Worm (Caenorhabditis elegans) whole organism, late embryonic: ENCODE results near the gene npax-3.

ENCODE experiments used
- C08G9.2 ChIP-seq: sonication (generic microtip); optimal IDR thresholded peaks from 2 replicates; lab custom pipeline; 2016; ENCODE audit warnings: mild to moderate bottlenecking, missing genetic modification characterization, moderate library complexity, missing compliant biosample characterization
- C38D4.7 ChIP-seq: fragments of 200-800 bp; sonication (Bioruptor generic); optimal IDR thresholded peaks from 2 replicates; lab custom pipeline; 2018; ENCODE audit warnings: mild to moderate bottlenecking, missing genetic modification characterization, moderate library complexity, missing compliant biosample characterization
- F13H6.1 ChIP-seq: sonication (generic microtip); optimal IDR thresholded peaks from 2 replicates; lab custom pipeline; 2016; ENCODE audit warnings: missing genetic modification characterization, missing compliant biosample characterization
- K02D7.2 ChIP-seq: sonication (generic microtip); optimal IDR thresholded peaks from 2 replicates; lab custom pipeline; 2017; ENCODE audit warnings: mild to moderate bottlenecking, missing genetic modification characterization, missing compliant biosample characterization
- T23F11.4 ChIP-seq: fragments of 200-800 bp; sonication (Bioruptor generic); optimal IDR thresholded peaks from 2 replicates; lab custom pipeline; 2018; ENCODE audit warnings: mild to moderate bottlenecking, missing genetic modification characterization, missing compliant biosample characterization
- Y22D7AL.16 ChIP-seq: sonication (generic microtip); optimal IDR thresholded peaks from 2 replicates; lab custom pipeline; 2016; ENCODE audit warnings: missing genetic modification characterization, missing compliant biosample characterization
- ahr-1 ChIP-seq: sonication (generic microtip); optimal IDR thresholded peaks from 2 replicates; lab custom pipeline; 2016; ENCODE audit warnings: missing genetic modification characterization, missing compliant biosample characterization
- ceh-18 ChIP-seq: sonication (generic microtip); optimal IDR thresholded peaks from 2 replicates; lab custom pipeline; 2016; ENCODE audit warnings: missing genetic modification characterization, missing compliant biosample characterization
- ceh-19 ChIP-seq: fragments of 200-800 bp; sonication (Bioruptor generic); optimal IDR thresholded peaks from 2 replicates; lab custom pipeline; 2018; ENCODE audit warnings: mild to moderate bottlenecking, missing genetic modification characterization, missing compliant biosample characterization
- ceh-24 ChIP-seq: sonication (generic microtip); optimal IDR thresholded peaks from 2 replicates; lab custom pipeline; 2016; ENCODE audit warnings: mild to moderate bottlenecking, missing genetic modification characterization, missing compliant biosample characterization
- ceh-31 ChIP-seq: sonication (generic microtip); optimal IDR thresholded peaks from 2 replicates; lab custom pipeline; 2016; ENCODE audit warnings: missing genetic modification characterization, missing compliant biosample characterization
- ceh-34 ChIP-seq: sonication (generic microtip); optimal IDR thresholded peaks from 2 replicates; lab custom pipeline; 2016; ENCODE audit warnings: mild to moderate bottlenecking, missing genetic modification characterization, missing compliant biosample characterization
- ceh-48 ChIP-seq: sonication (generic microtip); optimal IDR thresholded peaks from 2 replicates; lab custom pipeline; 2016; ENCODE audit warnings: missing genetic modification characterization, inconsistent platforms, missing compliant biosample characterization
- ceh-6 ChIP-seq: fragments of 200-800 bp; sonication (Bioruptor generic); optimal IDR thresholded peaks from 2 replicates; lab custom pipeline; 2018; ENCODE audit warnings: mild to moderate bottlenecking, missing genetic modification characterization, missing compliant biosample characterization
- ceh-9 ChIP-seq: sonication (generic microtip); optimal IDR thresholded peaks from 2 replicates; lab custom pipeline; 2016; ENCODE audit warnings: mild to moderate bottlenecking, missing genetic modification characterization, inconsistent platforms, missing compliant biosample characterization
- dmd-4 ChIP-seq: sonication (generic microtip); optimal IDR thresholded peaks from 2 replicates; lab custom pipeline; 2016; ENCODE audit warnings: borderline replicate concordance, missing genetic modification characterization, missing compliant biosample characterization
- elt-2 ChIP-seq: sonication (generic microtip); optimal IDR thresholded peaks from 2 replicates; lab custom pipeline; 2016; ENCODE audit warnings: missing genetic modification reagents, missing genetic modification characterization, missing compliant biosample characterization
- elt-4 ChIP-seq: sonication (generic microtip); optimal IDR thresholded peaks from 2 replicates; lab custom pipeline; 2016; ENCODE audit warnings: missing genetic modification characterization, missing compliant biosample characterization
- ets-4 ChIP-seq: sonication (generic microtip); optimal IDR thresholded peaks from 2 replicates; lab custom pipeline; 2016; ENCODE audit warnings: missing genetic modification characterization, missing compliant biosample characterization
- fax-1 ChIP-seq: sonication (generic microtip); optimal IDR thresholded peaks from 2 replicates; lab custom pipeline; 2016; ENCODE audit warnings: missing genotype, missing genetic modification characterization, missing compliant biosample characterization
- gmeb-2 ChIP-seq: sonication (generic microtip); optimal IDR thresholded peaks from 2 replicates; lab custom pipeline; 2016; ENCODE audit warnings: missing genetic modification characterization, inconsistent platforms, missing compliant biosample characterization
- hlh-15 ChIP-seq: sonication (generic microtip); optimal IDR thresholded peaks from 2 replicates; lab custom pipeline; 2016; ENCODE audit warnings: missing genetic modification characterization, missing compliant biosample characterization
- hlh-6 ChIP-seq: sonication (generic microtip); optimal IDR thresholded peaks from 2 replicates; lab custom pipeline; 2016; ENCODE audit warnings: missing genotype, missing genetic modification characterization, missing compliant biosample characterization
- hlh-8 ChIP-seq: sonication (generic microtip); optimal IDR thresholded peaks from 2 replicates; lab custom pipeline; 2016; ENCODE audit warnings: missing genotype, missing genetic modification characterization, missing compliant biosample characterization
- lim-6 ChIP-seq: sonication (generic microtip); optimal IDR thresholded peaks from 2 replicates; lab custom pipeline; 2016; ENCODE audit warnings: missing genetic modification characterization, missing compliant biosample characterization
- lin-11 ChIP-seq: fragments of 200-800 bp; sonication (Bioruptor generic); optimal IDR thresholded peaks from 2 replicates; lab custom pipeline; 2018; ENCODE audit warnings: mild to moderate bottlenecking, missing genetic modification characterization, missing compliant biosample characterization
- madf-2 ChIP-seq: sonication (generic microtip); optimal IDR thresholded peaks from 2 replicates; lab custom pipeline; 2017; ENCODE audit warnings: missing genetic modification characterization, missing compliant biosample characterization
- mec-3 ChIP-seq: sonication (generic microtip); optimal IDR thresholded peaks from 2 replicates; lab custom pipeline; 2016; ENCODE audit warnings: borderline replicate concordance, missing genetic modification characterization, missing compliant biosample characterization
- nhr-11 ChIP-seq: fragments of 150-350 bp; optimal IDR thresholded peaks from 2 replicates; lab custom pipeline; 2014; ENCODE audit warnings: missing biosample characterization, missing genetic modification characterization
- nhr-232 ChIP-seq: sonication (generic microtip); optimal IDR thresholded peaks from 2 replicates; lab custom pipeline; 2016; ENCODE audit warnings: missing genetic modification characterization, missing compliant biosample characterization
- pag-3 ChIP-seq: sonication (generic microtip); optimal IDR thresholded peaks from 2 replicates; lab custom pipeline; 2016; ENCODE audit warnings: missing compliant biosample characterization, missing genetic modification characterization, borderline replicate concordance
- pha-2 ChIP-seq: sonication (generic microtip); optimal IDR thresholded peaks from 2 replicates; lab custom pipeline; 2017; ENCODE audit warnings: mild to moderate bottlenecking, missing genetic modification characterization, missing compliant biosample characterization
- pros-1 ChIP-seq: fragments of 150-350 bp; optimal IDR thresholded peaks from 2 replicates; lab custom pipeline; 2014; ENCODE audit warnings: missing biosample characterization, missing genetic modification reagents, missing genetic modification characterization
- rnt-1 ChIP-seq: sonication (generic microtip); optimal IDR thresholded peaks from 2 replicates; lab custom pipeline; 2016; ENCODE audit warnings: missing genetic modification characterization, missing compliant biosample characterization
- sox-2 ChIP-seq: fragments of 200-800 bp; sonication (Bioruptor generic); IDR thresholded peaks from 2 replicates; pipeline ENCODE4 v1.3.6; 2022; ENCODE audit warnings: missing genetic modification reagents, missing genetic modification characterization, missing compliant biosample characterization
- tbx-2 ChIP-seq: sonication (generic microtip); optimal IDR thresholded peaks from 2 replicates; lab custom pipeline; 2016; ENCODE audit warnings: missing genetic modification characterization, missing compliant biosample characterization
- tbx-7 ChIP-seq: sonication (generic microtip); optimal IDR thresholded peaks from 2 replicates; lab custom pipeline; 2016; ENCODE audit warnings: missing genotype, missing genetic modification characterization, missing compliant biosample characterization
- ttx-3 ChIP-seq: sonication (generic microtip); optimal IDR thresholded peaks from 2 replicates; lab custom pipeline; 2016; ENCODE audit warnings: missing genetic modification reagents, missing genetic modification characterization, missing compliant biosample characterization
- unc-42 ChIP-seq: sonication (generic microtip); optimal IDR thresholded peaks from 2 replicates; lab custom pipeline; 2016; ENCODE audit warnings: missing genotype, missing genetic modification characterization, missing compliant biosample characterization
- zip-5 ChIP-seq: sonication (generic microtip); optimal IDR thresholded peaks from 2 replicates; lab custom pipeline; 2016; ENCODE audit warnings: missing genetic modification characterization, missing compliant biosample characterization
- ztf-16 ChIP-seq: sonication (generic microtip); optimal IDR thresholded peaks from 2 replicates; lab custom pipeline; 2017; ENCODE audit warnings: missing genetic modification characterization, missing compliant biosample characterization

npax-3 gene

DNA sequence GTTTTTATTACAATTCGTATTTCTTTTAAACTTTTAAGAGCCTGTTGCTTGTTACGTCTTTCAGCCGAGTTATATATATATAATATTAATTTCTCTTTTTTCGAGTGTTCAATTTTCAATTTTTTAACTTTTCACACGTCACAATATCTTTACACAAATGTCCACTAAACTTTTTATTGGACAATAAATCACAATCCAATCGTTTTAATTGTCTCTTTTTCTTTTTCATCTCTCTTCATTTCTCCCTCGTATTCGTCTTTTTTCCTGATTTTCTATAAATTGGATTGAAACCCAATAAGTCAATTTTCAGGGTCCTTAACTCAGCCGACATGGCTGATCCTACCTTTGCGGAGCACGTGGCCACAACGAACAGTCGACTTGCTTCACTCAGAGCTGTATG lies 15.8 kb downstream of the npax-3 start, which contains the start of gene miz-1:
TSS of gene miz-1 (plus strand) at position 301 of the 400 bp plus-strand sequence.
- TF ChIP-seq pha-2 (tag; lab: Kevin White, UChicago) = no peak
- TF ChIP-seq ceh-19 (GFP tag; lab: Kevin White, UChicago) = no peak
- TF ChIP-seq dmd-4 (tag; lab: Kevin White, UChicago) = no peak
- TF ChIP-seq pag-3 (tag; lab: Kevin White, UChicago) = no peak
- no peak for TF ChIP-seq ceh-24 (tag; lab: Kevin White, UChicago)
- no peak for TF ChIP-seq ceh-6 (GFP tag; lab: Kevin White, UChicago)
- no peak for TF ChIP-seq T23F11.4 (GFP tag; lab: Kevin White, UChicago)
- TF ChIP-seq C38D4.7 (GFP tag; lab: Kevin White, UChicago) = no peak

- no peak for TF ChIP-seq sox-2
- no peak for TF ChIP-seq ahr-1 (tag; lab: Kevin White, UChicago)
- TF ChIP-seq Y22D7AL.16 (tag; lab: Kevin White, UChicago) = no peak
- no peak for TF ChIP-seq lin-11
- no peak for TF ChIP-seq mec-3 (tag; lab: Kevin White, UChicago)
- TF ChIP-seq nhr-232 = no peak
- no peak for TF ChIP-seq hlh-15 (tag; lab: Kevin White, UChicago)
- TF ChIP-seq lim-6 (tag; lab: Kevin White, UChicago) = no peak
- no peak for TF ChIP-seq gmeb-2 (tag; lab: Kevin White, UChicago)
- TF ChIP-seq ceh-31 (tag; lab: Kevin White, UChicago) = no peak
- TF ChIP-seq unc-42 = no peak
- TF ChIP-seq pros-1 (tag; lab: Kevin White, UChicago) = no peak
- no peak for TF ChIP-seq ceh-6 (GFP tag; lab: Kevin White, UChicago)
- TF ChIP-seq nhr-11 = no peak
- TF ChIP-seq elt-4 (tag; lab: Kevin White, UChicago) = no peak
- peak; percentile 45 for TF ChIP-seq ceh-34 (tag; lab: Kevin White, UChicago)
- peak; percentile 10 for TF ChIP-seq tbx-2 (tag; lab: Kevin White, UChicago)
- TF ChIP-seq T23F11.4 (GFP tag; lab: Kevin White, UChicago) = no peak
- TF ChIP-seq ttx-3 = no peak
- no peak for TF ChIP-seq tbx-7
- TF ChIP-seq ceh-24 (tag; lab: Kevin White, UChicago) = no peak
- no peak for TF ChIP-seq ceh-18 (tag; lab: Kevin White, UChicago)
- TF ChIP-seq zip-5 = no peak
- peak; percentile 1 for TF ChIP-seq rnt-1 (tag; lab: Kevin White, UChicago)
- no peak for TF ChIP-seq ceh-9 (tag; lab: Kevin White, UChicago)
- no peak for TF ChIP-seq ceh-48 (tag; lab: Kevin White, UChicago)
- no peak for TF ChIP-seq C08G9.2
- TF ChIP-seq hlh-6 (tag; lab: Kevin White, UChicago) = no peak
- no peak for TF ChIP-seq fax-1 (tag; lab: Kevin White, UChicago)
- peak; percentile 21 for TF ChIP-seq hlh-8 (tag; lab: Kevin White, UChicago)
- TF ChIP-seq F13H6.1 = no peak
- TF ChIP-seq ets-4 = peak; percentile 61
- TF ChIP-seq K02D7.2 (tag; lab: Kevin White, UChicago) = no peak
- TF ChIP-seq, all 69 proteins: peak for 5
These were observed 16.6 kb downstream of the npax-3 start for ce11 chrIV:10811388-10811787.

- TF ChIP-seq pag-3 (tag; lab: Kevin White, UChicago) (no peak), elt-2 (tag; lab: Kevin White, UChicago) (peak; percentile 21), elt-4 (tag; lab: Kevin White, UChicago) (no peak), ceh-6 (GFP tag; lab: Kevin White, UChicago) (no peak), ztf-16 (no peak), madf-2 (tag; lab: Kevin White, UChicago) (no peak)
These were observed 17.1 kb downstream of the npax-3 start for ce11 chrIV:10810820-10811219.
